Worm (Caenorhabditis elegans) whole organism, late embryonic: ENCODE data around the gene prx-19.

Experiments
- C08G9.2 ChIP-seq: sonication (generic microtip); optimal IDR thresholded peaks from 2 replicates; lab custom pipeline; 2016; ENCODE audit warnings: mild to moderate bottlenecking, missing genetic modification characterization, moderate library complexity, missing compliant biosample characterization
- C38D4.7 ChIP-seq: fragments of 200-800 bp; sonication (Bioruptor generic); optimal IDR thresholded peaks from 2 replicates; lab custom pipeline; 2018; ENCODE audit warnings: mild to moderate bottlenecking, missing genetic modification characterization, moderate library complexity, missing compliant biosample characterization
- F13H6.1 ChIP-seq: sonication (generic microtip); optimal IDR thresholded peaks from 2 replicates; lab custom pipeline; 2016; ENCODE audit warnings: missing genetic modification characterization, missing compliant biosample characterization
- K02D7.2 ChIP-seq: sonication (generic microtip); optimal IDR thresholded peaks from 2 replicates; lab custom pipeline; 2017; ENCODE audit warnings: mild to moderate bottlenecking, missing genetic modification characterization, missing compliant biosample characterization
- T23F11.4 ChIP-seq: fragments of 200-800 bp; sonication (Bioruptor generic); optimal IDR thresholded peaks from 2 replicates; lab custom pipeline; 2018; ENCODE audit warnings: mild to moderate bottlenecking, missing genetic modification characterization, missing compliant biosample characterization
- ama-1 ChIP-seq: fragments of 150-350 bp; optimal IDR thresholded peaks from 2 replicates; lab custom pipeline; 2014
- ceh-14 ChIP-seq: sonication (generic microtip); optimal IDR thresholded peaks from 2 replicates; lab custom pipeline; 2016; ENCODE audit warnings: missing genotype, missing genetic modification characterization, missing compliant biosample characterization
- ceh-18 ChIP-seq: sonication (generic microtip); optimal IDR thresholded peaks from 2 replicates; lab custom pipeline; 2016; ENCODE audit warnings: missing genetic modification characterization, missing compliant biosample characterization
- ceh-2 ChIP-seq: sonication (generic microtip); optimal IDR thresholded peaks from 2 replicates; lab custom pipeline; 2016; ENCODE audit warnings: missing genotype, missing genetic modification characterization, missing compliant biosample characterization
- ceh-22 ChIP-seq: sonication (generic microtip); optimal IDR thresholded peaks from 2 replicates; lab custom pipeline; 2017; ENCODE audit warnings: missing biosample characterization, missing genetic modification characterization
- ceh-48 ChIP-seq: sonication (generic microtip); optimal IDR thresholded peaks from 2 replicates; lab custom pipeline; 2016; ENCODE audit warnings: missing genetic modification characterization, inconsistent platforms, missing compliant biosample characterization
- ceh-6 ChIP-seq: fragments of 200-800 bp; sonication (Bioruptor generic); optimal IDR thresholded peaks from 2 replicates; lab custom pipeline; 2018; ENCODE audit warnings: mild to moderate bottlenecking, missing genetic modification characterization, missing compliant biosample characterization
- che-1 ChIP-seq: sonication (generic microtip); optimal IDR thresholded peaks from 2 replicates; lab custom pipeline; 2016; ENCODE audit warnings: mild to moderate bottlenecking, missing genetic modification characterization, missing compliant biosample characterization
- elt-2 ChIP-seq: sonication (generic microtip); optimal IDR thresholded peaks from 2 replicates; lab custom pipeline; 2016; ENCODE audit warnings: missing genetic modification reagents, missing genetic modification characterization, missing compliant biosample characterization
- elt-4 ChIP-seq: sonication (generic microtip); optimal IDR thresholded peaks from 2 replicates; lab custom pipeline; 2016; ENCODE audit warnings: missing genetic modification characterization, missing compliant biosample characterization
- ets-4 ChIP-seq: sonication (generic microtip); optimal IDR thresholded peaks from 2 replicates; lab custom pipeline; 2016; ENCODE audit warnings: missing genetic modification characterization, missing compliant biosample characterization
- eyg-1 ChIP-seq: sonication (generic microtip); optimal IDR thresholded peaks from 2 replicates; lab custom pipeline; 2016; ENCODE audit warnings: missing genotype, missing genetic modification characterization, missing compliant biosample characterization
- fax-1 ChIP-seq: sonication (generic microtip); optimal IDR thresholded peaks from 2 replicates; lab custom pipeline; 2016; ENCODE audit warnings: missing genotype, missing genetic modification characterization, missing compliant biosample characterization
- fkh-10 ChIP-seq: fragments of 150-350 bp; optimal IDR thresholded peaks from 2 replicates; lab custom pipeline; 2014; ENCODE audit warnings: missing biosample characterization, missing genetic modification reagents, missing genetic modification characterization
- gmeb-2 ChIP-seq: sonication (generic microtip); optimal IDR thresholded peaks from 2 replicates; lab custom pipeline; 2016; ENCODE audit warnings: missing genetic modification characterization, inconsistent platforms, missing compliant biosample characterization
- hlh-13 ChIP-seq: fragments of 200-800 bp; sonication (Bioruptor generic); optimal IDR thresholded peaks from 2 replicates; lab custom pipeline; 2018; ENCODE audit warnings: mild to moderate bottlenecking, missing genetic modification characterization, missing compliant biosample characterization
- hlh-15 ChIP-seq: sonication (generic microtip); optimal IDR thresholded peaks from 2 replicates; lab custom pipeline; 2016; ENCODE audit warnings: missing genetic modification characterization, missing compliant biosample characterization
- hlh-30 ChIP-seq: sonication (generic microtip); optimal IDR thresholded peaks from 2 replicates; lab custom pipeline; 2017; ENCODE audit warnings: antibody characterized with exemption, missing genetic modification characterization, missing compliant biosample characterization; ENCODE audit not compliant: insufficient read depth
- hlh-6 ChIP-seq: sonication (generic microtip); optimal IDR thresholded peaks from 2 replicates; lab custom pipeline; 2016; ENCODE audit warnings: missing genotype, missing genetic modification characterization, missing compliant biosample characterization
- hlh-8 ChIP-seq: sonication (generic microtip); optimal IDR thresholded peaks from 2 replicates; lab custom pipeline; 2016; ENCODE audit warnings: missing genotype, missing genetic modification characterization, missing compliant biosample characterization
- lim-6 ChIP-seq: sonication (generic microtip); optimal IDR thresholded peaks from 2 replicates; lab custom pipeline; 2016; ENCODE audit warnings: missing genetic modification characterization, missing compliant biosample characterization
- lin-11 ChIP-seq: fragments of 200-800 bp; sonication (Bioruptor generic); optimal IDR thresholded peaks from 2 replicates; lab custom pipeline; 2018; ENCODE audit warnings: mild to moderate bottlenecking, missing genetic modification characterization, missing compliant biosample characterization
- madf-2 ChIP-seq: sonication (generic microtip); optimal IDR thresholded peaks from 2 replicates; lab custom pipeline; 2017; ENCODE audit warnings: missing genetic modification characterization, missing compliant biosample characterization
- mec-3 ChIP-seq: sonication (generic microtip); optimal IDR thresholded peaks from 2 replicates; lab custom pipeline; 2016; ENCODE audit warnings: borderline replicate concordance, missing genetic modification characterization, missing compliant biosample characterization
- nfya-1 ChIP-seq: sonication (generic microtip); optimal IDR thresholded peaks from 2 replicates; lab custom pipeline; 2017; ENCODE audit warnings: missing genetic modification characterization, mild to moderate bottlenecking, missing compliant biosample characterization, antibody characterized with exemption, moderate library complexity
- nhr-11 ChIP-seq: fragments of 150-350 bp; optimal IDR thresholded peaks from 2 replicates; lab custom pipeline; 2014; ENCODE audit warnings: missing biosample characterization, missing genetic modification characterization
- npax-4 ChIP-seq: sonication (generic microtip); optimal IDR thresholded peaks from 2 replicates; lab custom pipeline; 2016; ENCODE audit warnings: missing genetic modification characterization, missing compliant biosample characterization
- odd-2 ChIP-seq: sonication (generic microtip); optimal IDR thresholded peaks from 2 replicates; lab custom pipeline; 2017; ENCODE audit warnings: antibody characterized with exemption, mild to moderate bottlenecking, missing genetic modification characterization, missing compliant biosample characterization
- pag-3 ChIP-seq: sonication (generic microtip); optimal IDR thresholded peaks from 2 replicates; lab custom pipeline; 2016; ENCODE audit warnings: missing compliant biosample characterization, missing genetic modification characterization, borderline replicate concordance
- pat-9 ChIP-seq: fragments of 200-800 bp; sonication (Bioruptor generic); optimal IDR thresholded peaks from 2 replicates; lab custom pipeline; 2018; ENCODE audit warnings: mild to moderate bottlenecking, missing genetic modification characterization, moderate library complexity, missing compliant biosample characterization
- pha-2 ChIP-seq: sonication (generic microtip); optimal IDR thresholded peaks from 2 replicates; lab custom pipeline; 2017; ENCODE audit warnings: mild to moderate bottlenecking, missing genetic modification characterization, missing compliant biosample characterization
- pha-4 ChIP-seq: fragments of 150-350 bp; optimal IDR thresholded peaks from 2 replicates; lab custom pipeline; 2018; ENCODE audit warnings: missing biosample characterization, missing genetic modification reagents, missing genetic modification characterization
- pqm-1 ChIP-seq: sonication (generic microtip); optimal IDR thresholded peaks from 2 replicates; lab custom pipeline; 2016; ENCODE audit warnings: missing genetic modification characterization, missing compliant biosample characterization
- pros-1 ChIP-seq: fragments of 150-350 bp; optimal IDR thresholded peaks from 2 replicates; lab custom pipeline; 2014; ENCODE audit warnings: missing biosample characterization, missing genetic modification reagents, missing genetic modification characterization
- sdc-2 ChIP-seq: sonication (generic microtip); optimal IDR thresholded peaks from 2 replicates; lab custom pipeline; 2016; ENCODE audit warnings: missing genotype, missing genetic modification characterization, missing compliant biosample characterization
- sox-2 ChIP-seq: fragments of 200-800 bp; sonication (Bioruptor generic); IDR thresholded peaks from 2 replicates; pipeline ENCODE4 v1.3.6; 2022; ENCODE audit warnings: missing genetic modification reagents, missing genetic modification characterization, missing compliant biosample characterization
- sox-4 ChIP-seq: sonication (generic microtip); optimal IDR thresholded peaks from 2 replicates; lab custom pipeline; 2017; ENCODE audit warnings: mild to moderate bottlenecking, missing genetic modification characterization, inconsistent platforms, missing compliant biosample characterization
- syd-9 ChIP-seq: sonication (generic microtip); optimal IDR thresholded peaks from 2 replicates; lab custom pipeline; 2016; ENCODE audit warnings: mild to moderate bottlenecking, missing genetic modification characterization, moderate library complexity, missing compliant biosample characterization
- tbx-2 ChIP-seq: sonication (generic microtip); optimal IDR thresholded peaks from 2 replicates; lab custom pipeline; 2016; ENCODE audit warnings: missing genetic modification characterization, missing compliant biosample characterization
- tbx-7 ChIP-seq: sonication (generic microtip); optimal IDR thresholded peaks from 2 replicates; lab custom pipeline; 2016; ENCODE audit warnings: missing genotype, missing genetic modification characterization, missing compliant biosample characterization
- ttx-3 ChIP-seq: sonication (generic microtip); optimal IDR thresholded peaks from 2 replicates; lab custom pipeline; 2016; ENCODE audit warnings: missing genetic modification reagents, missing genetic modification characterization, missing compliant biosample characterization
- unc-3 ChIP-seq, 2 experiments: fragments of 200-800 bp in 1 of 2; sonication (Bioruptor generic) in 1 of 2; sonication (generic microtip) in 1 of 2; conservative IDR thresholded peaks in 1 of 2; optimal IDR thresholded peaks in 1 of 2; 2 replicates each; pipeline versions ENCODE4 v1.3.6 to Lab custom; 2016 to 2022; ENCODE audit warnings: missing compliant biosample characterization in 2 of 2, missing genetic modification characterization in 2 of 2, missing genetic modification reagents in 1 of 2
- unc-42 ChIP-seq: sonication (generic microtip); optimal IDR thresholded peaks from 2 replicates; lab custom pipeline; 2016; ENCODE audit warnings: missing genotype, missing genetic modification characterization, missing compliant biosample characterization
- unc-55 ChIP-seq: sonication (generic microtip); optimal IDR thresholded peaks from 2 replicates; lab custom pipeline; 2017; ENCODE audit warnings: missing biosample characterization, missing genetic modification reagents, missing genetic modification characterization
- unc-86 ChIP-seq: sonication (generic microtip); optimal IDR thresholded peaks from 2 replicates; lab custom pipeline; 2016; ENCODE audit warnings: missing genetic modification characterization, missing compliant biosample characterization
- ztf-16 ChIP-seq: sonication (generic microtip); optimal IDR thresholded peaks from 2 replicates; lab custom pipeline; 2017; ENCODE audit warnings: missing genetic modification characterization, missing compliant biosample characterization

prx-19 gene

DNA sequence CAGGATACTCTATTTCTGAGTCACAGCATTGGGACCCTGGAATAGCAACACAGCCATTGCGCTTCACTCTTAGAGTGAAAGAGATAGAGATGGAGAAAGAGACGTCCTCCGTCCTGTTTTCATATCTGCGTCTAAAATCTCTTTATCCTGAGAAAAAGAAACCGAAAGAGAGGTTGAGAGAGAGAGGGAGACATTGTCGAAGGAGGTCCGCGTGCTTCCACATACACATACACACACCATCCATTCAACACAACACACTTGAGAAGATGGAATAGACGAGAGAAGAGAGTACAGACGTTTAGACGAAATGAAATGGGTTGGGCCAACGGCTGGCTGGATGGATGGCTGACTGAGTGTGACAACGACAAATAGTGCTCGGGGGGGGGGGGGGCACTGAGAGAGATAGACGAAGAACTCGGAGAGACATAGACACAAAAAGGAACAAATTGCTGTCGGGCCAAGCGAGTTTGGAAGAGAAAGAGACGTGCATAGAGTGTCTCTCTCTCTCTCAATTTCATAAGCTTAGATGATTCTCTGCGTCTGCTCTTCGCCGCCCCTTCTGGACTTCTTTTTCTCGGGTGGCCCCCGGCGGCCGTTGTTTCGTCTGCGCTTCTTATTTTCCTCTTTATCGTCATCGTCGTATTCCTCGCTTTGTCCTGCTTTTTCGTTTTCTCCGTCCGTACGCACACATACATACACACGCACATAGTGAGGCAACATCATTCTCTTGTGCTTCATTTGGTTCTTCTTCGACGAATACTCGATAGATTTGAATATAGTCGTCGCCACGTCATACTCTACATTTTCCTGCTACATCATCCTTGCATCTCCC is 8.9 kb downstream of the prx-19 start, which contains the start of gene F54F2.6:
TSS of gene F54F2.6 (minus strand) at position 738 of the 832 bp plus-strand sequence.
- TF ChIP-seq pag-3 (tag; lab: Kevin White, UChicago), result no peak
- peak; percentile 41 for TF ChIP-seq ztf-16 (tag; lab: Kevin White, UChicago)
- TF ChIP-seq tbx-2 (tag; lab: Kevin White, UChicago), result peak; percentile 80
- no peak for TF ChIP-seq ttx-3 (tag; lab: Kevin White, UChicago)
- peak; percentile 69 for TF ChIP-seq ceh-22 (tag; lab: Kevin White, UChicago)
- TF ChIP-seq C38D4.7 (GFP tag; lab: Kevin White, UChicago), result no peak
- TF ChIP-seq F13H6.1 (tag; lab: Kevin White, UChicago), result peak; percentile 45
- TF ChIP-seq nfya-1 (tag; lab: Kevin White, UChicago), result peak; percentile 96
- TF ChIP-seq unc-55 (GFP tag; lab: Kevin White, UChicago), result peak; percentile 91
- TF ChIP-seq unc-42 (tag; lab: Kevin White, UChicago), result peak; percentile 86
- no peak for TF ChIP-seq madf-2
- TF ChIP-seq syd-9 (tag; lab: Kevin White, UChicago), result peak; percentile 69
- no peak for TF ChIP-seq pha-4
- TF ChIP-seq ceh-6 (GFP tag; lab: Kevin White, UChicago), result no peak
- no peak for TF ChIP-seq K02D7.2
- TF ChIP-seq gmeb-2 (tag; lab: Kevin White, UChicago), result no peak
- peak; percentile 76 for TF ChIP-seq pha-2
- TF ChIP-seq mec-3, result peak; percentile 27
- TF ChIP-seq lin-11 (tag; lab: Kevin White, UChicago), result no peak
- peak; percentile 44 for TF ChIP-seq elt-2 (tag; lab: Kevin White, UChicago)
- TF ChIP-seq ceh-48 (tag; lab: Kevin White, UChicago), result peak; percentile 0
- TF ChIP-seq hlh-8 (tag; lab: Kevin White, UChicago), result peak; percentile 60
- TF ChIP-seq hlh-30 (tag; lab: Kevin White, UChicago), result peak; percentile 88
- no peak for TF ChIP-seq sox-4
- no peak for TF ChIP-seq fkh-10 (GFP tag; lab: Kevin White, UChicago)
- no peak for TF ChIP-seq hlh-15 (tag; lab: Kevin White, UChicago)
- no peak for TF ChIP-seq elt-4 (tag; lab: Kevin White, UChicago)
- TF ChIP-seq nhr-11 (tag; lab: Kevin White, UChicago), result no peak
- TF ChIP-seq unc-3 (GFP tag; conservative IDR thresholded peaks at IDR 0.05; lab: Robert Waterston, UW), result 0 out of 2 replicates have a peak, but pooled peaks have one; percentile 24
- peak; percentile 42 for TF ChIP-seq unc-3 (tag; optimal IDR thresholded peaks at IDR 0.05; lab: Kevin White, UChicago)
- no peak for TF ChIP-seq pat-9 (tag; lab: Kevin White, UChicago)
- no peak for TF ChIP-seq eyg-1
- TF ChIP-seq tbx-7 (tag; lab: Kevin White, UChicago), result no peak
- no peak for TF ChIP-seq C08G9.2 (tag; lab: Kevin White, UChicago)
- peak; percentile 96 for TF ChIP-seq ceh-18
- no peak for TF ChIP-seq ets-4 (tag; lab: Kevin White, UChicago)
- peak; percentile 56 for TF ChIP-seq sox-2 (GFP tag; lab: Robert Waterston, UW)
- peak; percentile 53 for TF ChIP-seq pqm-1 (tag; lab: Kevin White, UChicago)
- TF ChIP-seq ceh-14, result peak; percentile 84
- peak; percentile 78 for TF ChIP-seq pros-1 (tag; lab: Kevin White, UChicago)
- peak; percentile 64 for TF ChIP-seq ama-1 (lab: Kevin White, UChicago)
- TF ChIP-seq T23F11.4 (GFP tag; lab: Kevin White, UChicago), result no peak
- no peak for TF ChIP-seq npax-4 (tag; lab: Kevin White, UChicago)
- TF ChIP-seq sdc-2 (tag; lab: Kevin White, UChicago), result peak; percentile 58
- TF ChIP-seq ceh-2 (tag; lab: Kevin White, UChicago), result peak; percentile 57
- TF ChIP-seq unc-86, result peak; percentile 57
- no peak for TF ChIP-seq odd-2 (tag; lab: Kevin White, UChicago)
- peak; percentile 50 for TF ChIP-seq fax-1 (tag; lab: Kevin White, UChicago)
- no peak for TF ChIP-seq che-1
- no peak for TF ChIP-seq hlh-13
- no peak for TF ChIP-seq lim-6 (tag; lab: Kevin White, UChicago)
- no peak for TF ChIP-seq hlh-6
